Worm (Caenorhabditis elegans) whole organism, dauer: ENCODE data around the gene nhr-267.
"Not testable (repeated sequence)": the region's sequence is repeated elsewhere in the genome, so short reads cannot be mapped to it uniquely, and the experiment has no call there.

Experiments used
- unc-62 ChIP-seq: sonication (generic microtip); optimal IDR thresholded peaks from 2 replicates; lab custom pipeline; 2017; ENCODE audit warnings: missing biosample characterization, missing genetic modification reagents, missing genetic modification characterization

The nhr-267 gene

ce11 chrIV:9260826-9261225, 25.4 kb downstream of the nhr-267 start:
- TF ChIP-seq unc-62 (GFP tag; lab: Kevin White, UChicago) = no peak

- no peak for TF ChIP-seq unc-62 (GFP tag; lab: Kevin White, UChicago)
Observed at ce11 chrIV:9260334-9260733, 25.9 kb downstream of the nhr-267 start.

ce11 chrIV:9259687-9260086, 26.5 kb downstream of the nhr-267 start, which contains the start of gene Y11D7A.10:
Gene Y11D7A.10, minus strand, starts transcription at chrIV:9259768.
- no peak for TF ChIP-seq unc-62 (GFP tag; lab: Kevin White, UChicago)

ce11 chrIV:9258547-9258946, 27.7 kb downstream of the nhr-267 start:
- TF ChIP-seq unc-62 (GFP tag; lab: Kevin White, UChicago) = no peak

DNA sequence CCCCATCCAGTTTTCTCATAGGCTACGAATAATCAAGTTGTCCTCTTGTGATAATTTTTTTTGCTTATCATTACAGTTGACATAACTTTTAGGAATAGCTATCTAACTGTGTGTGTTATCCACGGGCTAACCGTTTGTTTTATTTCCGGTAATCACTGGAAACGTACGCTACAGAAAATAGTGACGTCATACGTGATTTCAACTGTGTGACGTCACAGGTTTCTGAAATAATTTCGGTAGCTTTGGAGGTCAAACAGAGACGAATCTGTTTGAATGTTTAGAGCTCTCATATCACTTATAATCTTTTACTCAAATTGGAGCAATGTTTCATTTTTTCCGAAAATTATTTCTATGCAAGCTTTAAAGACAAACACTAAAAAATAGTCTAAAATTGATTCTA, 29.3 kb downstream of the nhr-267 start:
- TF ChIP-seq unc-62 (GFP tag; lab: Kevin White, UChicago) = no peak

ce11 chrIV:9256017-9256416, 30.2 kb downstream of the nhr-267 start, which contains the start of gene Y11D7A.9:
Gene Y11D7A.9, minus strand, starts transcription at chrIV:9256117.
- TF ChIP-seq unc-62 (GFP tag; lab: Kevin White, UChicago) = no peak

ce11 chrIV:9251079-9251478, 35.1 kb downstream of the nhr-267 start, which contains the start of gene Y11D7A.8:
Gene Y11D7A.8, plus strand, starts transcription at chrIV:9251379.
- TF ChIP-seq unc-62 (GFP tag; lab: Kevin White, UChicago) = no peak

- not testable (repeated sequence) for TF ChIP-seq unc-62 (GFP tag; lab: Kevin White, UChicago)
Observed at ce11 chrIV:9249219-9249618, 37.0 kb downstream of the nhr-267 start, which contains the start of gene Y11D7A.7. Gene Y11D7A.7, plus strand, starts transcription at chrIV:9249519.

- TF ChIP-seq unc-62 (GFP tag; lab: Kevin White, UChicago) = no peak
Observed at ce11 chrIV:9245423-9245822, 40.8 kb downstream of the nhr-267 start, which contains the start of gene Y11D7A.5. Gene Y11D7A.5, minus strand, starts transcription at chrIV:9245523.

ce11 chrIV:9243670-9244069, 42.5 kb downstream of the nhr-267 start, which contains the start of gene rab-28:
Gene rab-28, minus strand, starts transcription at chrIV:9244012.
- TF ChIP-seq unc-62 (GFP tag; lab: Kevin White, UChicago) = no peak

ce11 chrIV:9239151-9239550, 47.1 kb downstream of the nhr-267 start:
- TF ChIP-seq unc-62 (GFP tag; lab: Kevin White, UChicago) = no peak
